Fruit fly (Drosophila melanogaster): ENCODE measurements around the gene Send2.

The Send2 gene

DNA sequence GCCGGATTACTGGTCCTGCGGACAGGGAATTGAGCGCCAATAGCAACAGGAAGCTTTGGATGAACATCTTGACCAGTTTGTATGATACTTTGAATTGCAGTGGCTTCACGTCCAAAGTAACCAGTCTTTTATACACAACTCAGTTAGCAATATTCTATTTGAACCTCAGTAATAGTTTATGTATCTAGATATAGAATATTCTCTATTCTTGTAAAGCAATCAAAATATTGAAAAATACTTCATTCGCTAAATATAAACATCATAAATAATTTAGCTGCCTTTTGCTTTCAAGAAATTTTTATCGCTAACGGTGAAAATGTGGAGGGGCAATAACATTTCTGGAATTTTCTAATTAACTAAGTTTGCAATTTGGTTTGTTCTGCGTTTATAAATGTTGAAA lies at the start of gene Send2:
Gene Send2, minus strand, starts transcription at position 101 of the 400 bp plus-strand sequence.
- TF ChIP-seq EcR (GFP tag; optimal IDR thresholded peaks at IDR 0.05) (no peak), usp (GFP tag; optimal IDR thresholded peaks at IDR 0.05) (no peak), CG8478 (optimal IDR thresholded peaks at IDR 0.05) (no peak), Dll (optimal IDR thresholded peaks at IDR 0.05) (no peak), psq (optimal IDR thresholded peaks at IDR 0.05) (no peak)

- TF ChIP-seq Dll (optimal IDR thresholded peaks at IDR 0.05) (no peak), pan (optimal IDR thresholded peaks at IDR 0.05) (no peak), usp (GFP tag; optimal IDR thresholded peaks at IDR 0.05) (no peak), EcR (GFP tag; optimal IDR thresholded peaks at IDR 0.05) (no peak), CG8478 (optimal IDR thresholded peaks at IDR 0.05) (no peak), psq (optimal IDR thresholded peaks at IDR 0.05) (no peak)
Observed at dm6 chr2L:14396263-14396662, 49.8 kb upstream of the Send2 start.

- TF ChIP-seq EcR (GFP tag; optimal IDR thresholded peaks at IDR 0.05) (no peak), usp (GFP tag; optimal IDR thresholded peaks at IDR 0.05) (no peak), CG8478 (optimal IDR thresholded peaks at IDR 0.05) (no peak), pan (optimal IDR thresholded peaks at IDR 0.05) (no peak), psq (optimal IDR thresholded peaks at IDR 0.05) (no peak), Dll (optimal IDR thresholded peaks at IDR 0.05) (no peak)
Observed at dm6 chr2L:14395065-14395439, 48.6 kb upstream of the Send2 start.

DNA sequence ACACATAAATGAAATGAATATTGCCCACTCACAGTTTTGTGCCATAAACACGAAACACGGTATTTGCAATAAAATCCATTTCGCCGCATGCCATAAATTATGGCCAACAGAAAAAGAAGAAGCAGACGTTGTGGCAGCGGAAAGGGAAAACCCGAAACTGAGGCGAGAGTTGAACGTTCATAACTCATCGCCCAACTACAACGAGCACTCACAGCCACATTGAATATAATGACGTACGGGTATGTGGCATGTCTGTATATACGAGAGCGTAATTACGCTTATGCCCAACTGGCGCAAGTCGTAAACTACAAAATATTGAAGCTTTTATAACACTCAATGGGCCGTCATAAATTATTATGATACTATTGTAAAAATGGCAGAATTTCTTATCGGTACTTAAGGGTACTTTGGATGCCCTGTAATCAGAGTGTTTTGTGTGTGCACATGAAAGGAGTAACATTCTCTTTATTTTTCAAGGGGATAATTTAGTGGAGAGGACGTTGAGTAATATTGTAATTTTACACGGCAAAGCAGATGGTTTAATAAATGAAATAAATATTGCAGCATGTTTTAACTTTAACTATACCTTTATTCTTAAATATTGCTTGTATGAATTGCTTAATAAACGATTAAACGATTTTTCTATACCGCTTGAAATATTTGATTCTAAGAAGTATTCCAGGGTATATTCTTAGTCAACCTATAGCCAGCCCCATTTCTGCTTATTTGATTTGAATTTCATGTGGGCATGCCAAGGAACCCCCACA lies 48.0 kb upstream of the Send2 start:
- TF ChIP-seq usp (GFP tag; optimal IDR thresholded peaks at IDR 0.05): no peak
- no peak for TF ChIP-seq Dll (optimal IDR thresholded peaks at IDR 0.05)
- no peak for TF ChIP-seq pan (optimal IDR thresholded peaks at IDR 0.05)
- no peak for TF ChIP-seq CG8478 (optimal IDR thresholded peaks at IDR 0.05)
- no peak for TF ChIP-seq EcR (GFP tag; optimal IDR thresholded peaks at IDR 0.05)
- no peak for TF ChIP-seq psq (optimal IDR thresholded peaks at IDR 0.05)

DNA sequence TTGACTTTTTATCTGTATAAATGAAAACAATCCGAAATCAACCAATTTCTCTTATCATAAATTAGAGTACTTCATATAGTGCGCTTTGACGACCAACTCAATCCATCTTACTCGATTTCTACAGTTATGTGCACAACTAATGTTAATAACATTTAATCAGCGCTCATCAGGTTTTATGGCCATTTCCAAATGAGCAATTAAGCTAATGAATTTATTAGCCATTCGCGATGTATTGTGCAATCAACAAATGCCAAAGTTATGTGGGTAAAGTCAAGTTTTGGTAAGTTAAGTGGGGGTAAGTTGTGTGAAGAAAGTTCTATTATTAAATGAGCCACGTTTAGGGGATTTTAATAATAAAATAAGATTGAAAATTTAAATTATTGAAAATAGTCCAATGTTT lies 47.0 kb upstream of the Send2 start:
- TF ChIP-seq usp (GFP tag; optimal IDR thresholded peaks at IDR 0.05) (no peak), pan (optimal IDR thresholded peaks at IDR 0.05) (no peak), CG8478 (optimal IDR thresholded peaks at IDR 0.05) (no peak)

- TF ChIP-seq EcR (GFP tag; optimal IDR thresholded peaks at IDR 0.05): no peak
- no peak for TF ChIP-seq usp (GFP tag; optimal IDR thresholded peaks at IDR 0.05)
- no peak for TF ChIP-seq Dll (optimal IDR thresholded peaks at IDR 0.05)
- TF ChIP-seq psq (optimal IDR thresholded peaks at IDR 0.05): no peak
- TF ChIP-seq pan (optimal IDR thresholded peaks at IDR 0.05): no peak
- no peak for TF ChIP-seq CG8478 (optimal IDR thresholded peaks at IDR 0.05)
Observed at dm6 chr2L:14388448-14388847, 42.0 kb upstream of the Send2 start.

- TF ChIP-seq usp (GFP tag; optimal IDR thresholded peaks at IDR 0.05) (no peak), psq (optimal IDR thresholded peaks at IDR 0.05) (no peak), pan (optimal IDR thresholded peaks at IDR 0.05) (no peak), Dll (optimal IDR thresholded peaks at IDR 0.05) (no peak), EcR (GFP tag; optimal IDR thresholded peaks at IDR 0.05) (no peak), CG8478 (optimal IDR thresholded peaks at IDR 0.05) (no peak)
Observed at dm6 chr2L:14386522-14386921, 40.0 kb upstream of the Send2 start.

- TF ChIP-seq CG8478 (optimal IDR thresholded peaks at IDR 0.05) (no peak), usp (GFP tag; optimal IDR thresholded peaks at IDR 0.05) (no peak), pan (optimal IDR thresholded peaks at IDR 0.05) (no peak), EcR (GFP tag; optimal IDR thresholded peaks at IDR 0.05) (no peak), Dll (optimal IDR thresholded peaks at IDR 0.05) (no peak), psq (optimal IDR thresholded peaks at IDR 0.05) (no peak)
Observed at dm6 chr2L:14381881-14382280, 35.4 kb upstream of the Send2 start.

- TF ChIP-seq EcR (GFP tag; optimal IDR thresholded peaks at IDR 0.05) (no peak), CG8478 (optimal IDR thresholded peaks at IDR 0.05) (no peak), pan (optimal IDR thresholded peaks at IDR 0.05) (no peak), Dll (optimal IDR thresholded peaks at IDR 0.05) (no peak)
Observed at dm6 chr2L:14381072-14381471, 34.6 kb upstream of the Send2 start, which contains the start of gene ppk. TSS of gene ppk (minus strand) at chr2L:14381172.

dm6 chr2L:14376484-14377254 lies 30.2 kb upstream of the Send2 start:
- TF ChIP-seq psq (optimal IDR thresholded peaks at IDR 0.05) (no peak), EcR (GFP tag; optimal IDR thresholded peaks at IDR 0.05) (no peak), usp (GFP tag; optimal IDR thresholded peaks at IDR 0.05) (no peak), CG8478 (optimal IDR thresholded peaks at IDR 0.05) (no peak), pan (optimal IDR thresholded peaks at IDR 0.05) (no peak), Dll (optimal IDR thresholded peaks at IDR 0.05) (no peak)

DNA sequence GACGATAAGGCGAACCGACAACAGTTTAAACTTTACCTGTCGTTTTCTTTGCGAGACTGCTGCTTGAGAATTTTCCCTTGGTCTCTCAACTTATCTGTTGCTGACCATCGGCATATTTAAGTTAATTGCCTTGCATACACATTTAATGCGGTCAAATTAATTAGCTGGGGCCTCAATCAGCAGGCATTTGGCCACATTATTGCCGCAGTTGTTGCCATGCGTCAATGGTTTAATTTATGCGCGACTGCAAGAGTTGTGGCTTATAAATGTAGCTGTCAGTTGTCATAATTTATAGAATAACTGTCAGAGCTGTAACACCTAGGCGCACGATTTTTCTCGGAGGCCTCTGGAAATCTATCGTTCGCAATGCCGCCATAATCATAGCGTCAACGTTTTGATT lies 27.5 kb upstream of the Send2 start:
- no peak for TF ChIP-seq EcR (GFP tag; optimal IDR thresholded peaks at IDR 0.05)
- TF ChIP-seq Dll (optimal IDR thresholded peaks at IDR 0.05): no peak
- TF ChIP-seq CG8478 (optimal IDR thresholded peaks at IDR 0.05): no peak
- no peak for TF ChIP-seq pan (optimal IDR thresholded peaks at IDR 0.05)
- no peak for TF ChIP-seq usp (GFP tag; optimal IDR thresholded peaks at IDR 0.05)
- TF ChIP-seq psq (optimal IDR thresholded peaks at IDR 0.05): no peak

dm6 chr2L:14373250-14373649 lies 26.8 kb upstream of the Send2 start:
- TF ChIP-seq pan (optimal IDR thresholded peaks at IDR 0.05) (no peak), Dll (optimal IDR thresholded peaks at IDR 0.05) (no peak), usp (GFP tag; optimal IDR thresholded peaks at IDR 0.05) (no peak), psq (optimal IDR thresholded peaks at IDR 0.05) (no peak), EcR (GFP tag; optimal IDR thresholded peaks at IDR 0.05) (no peak), CG8478 (optimal IDR thresholded peaks at IDR 0.05) (no peak)
